Fruit fly (Drosophila melanogaster) S2 (cell line): ENCODE data around the gene CG8142.

Experiments used
- CG8478 ChIP-seq: fragments of >200 bp; optimal IDR thresholded peaks from 2 replicates; lab custom pipeline; 2018
- CTCF ChIP-seq, 2 experiments: fragments of >200 bp; optimal IDR thresholded peaks; 2 replicates each; lab custom pipeline; 2018

DNA sequence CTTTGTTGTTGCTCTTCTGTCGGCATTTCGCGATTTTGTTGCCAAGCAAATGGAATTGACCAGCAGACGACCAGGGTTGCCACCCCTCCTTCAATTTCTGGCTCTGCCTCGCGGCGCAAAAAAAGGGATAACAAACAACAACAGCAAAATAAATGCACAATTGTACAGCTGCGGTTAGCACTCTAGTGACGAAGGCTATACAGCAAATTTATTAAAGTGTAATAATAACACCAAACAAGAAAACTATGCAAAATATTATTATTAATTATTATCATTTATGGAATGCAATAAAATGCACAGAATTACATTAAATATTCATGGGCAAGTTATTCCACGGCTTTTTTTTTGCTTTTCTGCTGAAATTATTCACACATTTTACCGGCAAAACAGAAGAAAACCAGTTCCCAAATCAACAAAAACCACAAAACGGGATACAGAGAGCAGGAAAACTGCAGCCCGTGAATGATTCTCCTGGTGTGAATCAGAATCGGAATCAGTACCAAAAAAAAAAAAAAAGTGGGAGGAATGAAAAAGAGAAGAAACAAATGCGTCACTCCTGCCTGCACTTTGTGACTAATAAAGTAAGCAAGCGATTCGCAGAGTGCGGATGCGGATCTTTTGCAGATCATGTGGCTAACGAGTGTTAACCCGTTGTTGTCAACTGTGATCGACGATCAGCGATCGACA, 34.9 kb upstream of the CG8142 start:
- TF ChIP-seq CG8478 (lab: Kevin White, UChicago) (no peak), CTCF (optimal IDR thresholded peaks at IDR 0.05; lab: Kevin White, UChicago) (no peak)
